Worm (Caenorhabditis elegans) whole organism, L4 larva: Measurements from ENCODE around the gene gln-2.

Experiments
- T20F7.1 ChIP-seq: fragments of 200-800 bp; sonication (Bioruptor generic); optimal IDR thresholded peaks from 2 replicates; lab custom pipeline; 2018; ENCODE audit warnings: mild to moderate bottlenecking, missing genetic modification characterization, missing compliant biosample characterization
- T26A8.4 ChIP-seq: fragments of 200-800 bp; sonication (Bioruptor generic); IDR thresholded peaks from 2 replicates; pipeline ENCODE4 v1.3.6; 2022; ENCODE audit warnings: missing genetic modification characterization, missing compliant biosample characterization
- aha-1 ChIP-seq: fragments of 150-350 bp; peaks from one replicate; lab custom pipeline; 2014; ENCODE audit warnings: missing biosample characterization, missing genetic modification characterization
- ceh-28 ChIP-seq: fragments of 150-350 bp; optimal IDR thresholded peaks from 2 replicates; lab custom pipeline; 2014; ENCODE audit warnings: missing biosample characterization, missing genetic modification reagents, missing genetic modification characterization
- ceh-32 ChIP-seq: sonication (generic microtip); optimal IDR thresholded peaks from 2 replicates; lab custom pipeline; 2016; ENCODE audit warnings: mild to moderate bottlenecking, missing genetic modification characterization, missing compliant biosample characterization; ENCODE audit not compliant: poor library complexity
- ceh-44 ChIP-seq: fragments of 200-800 bp; sonication (Bioruptor generic); IDR thresholded peaks from 2 replicates; pipeline ENCODE4 v1.3.6; 2022; ENCODE audit warnings: missing genetic modification reagents, missing genetic modification characterization, missing compliant biosample characterization
- ceh-62 ChIP-seq: sonication (generic microtip); optimal IDR thresholded peaks from 2 replicates; lab custom pipeline; 2017; ENCODE audit warnings: missing biosample characterization, missing genetic modification characterization
- ces-1 ChIP-seq: fragments of 150-350 bp; sonication (generic microtip); optimal IDR thresholded peaks from 4 replicates; lab custom pipeline; 2014; ENCODE audit warnings: missing biosample characterization, missing genetic modification reagents, missing genetic modification characterization
- cey-2 ChIP-seq: sonication (generic microtip); optimal IDR thresholded peaks from 3 replicates; lab custom pipeline; 2017; ENCODE audit warnings: missing genetic modification characterization, mild to moderate bottlenecking, missing compliant biosample characterization, antibody characterized with exemption, borderline replicate concordance; ENCODE audit not compliant: insufficient read depth
- daf-12 ChIP-seq: fragments of 150-350 bp; optimal IDR thresholded peaks from 2 replicates; lab custom pipeline; 2014; ENCODE audit warnings: missing biosample characterization, missing genetic modification reagents, missing genetic modification characterization
- daf-16 ChIP-seq, 3 experiments: sonication (generic microtip); optimal IDR thresholded peaks; 2 replicates each; lab custom pipeline; 2016 to 2017; ENCODE audit warnings: missing genetic modification characterization in 3 of 3, missing genetic modification reagents in 3 of 3, mild to moderate bottlenecking in 2 of 3, missing compliant biosample characterization in 2 of 3, missing biosample characterization in 1 of 3, moderate library complexity in 1 of 3
- daf-19 ChIP-seq: fragments of 200-800 bp; sonication (Bioruptor generic); conservative IDR thresholded peaks from 2 replicates; pipeline ENCODE4 v1.3.6; 2022; ENCODE audit warnings: missing genetic modification characterization, missing compliant biosample characterization
- daf-8 ChIP-seq: fragments of 200-800 bp; sonication (Bioruptor generic); IDR thresholded peaks from 2 replicates; pipeline ENCODE4 v1.3.6; 2022; ENCODE audit warnings: missing genetic modification characterization, missing compliant biosample characterization
- dmd-6 ChIP-seq: fragments of 200-800 bp; sonication (Bioruptor generic); IDR thresholded peaks from 2 replicates; pipeline ENCODE4 v1.3.6; 2022; ENCODE audit warnings: missing genetic modification reagents, missing genetic modification characterization, missing compliant biosample characterization
- dmd-8 ChIP-seq: fragments of 200-800 bp; sonication (Bioruptor generic); IDR thresholded peaks from 2 replicates; pipeline ENCODE4 v1.3.6; 2022; ENCODE audit warnings: missing genetic modification characterization, missing compliant biosample characterization
- fkh-10 ChIP-seq: fragments of 150-350 bp; optimal IDR thresholded peaks from 2 replicates; lab custom pipeline; 2014; ENCODE audit warnings: missing biosample characterization, missing genetic modification reagents, missing genetic modification characterization
- gei-8 ChIP-seq: fragments of 200-800 bp; sonication (Bioruptor generic); optimal IDR thresholded peaks from 2 replicates; lab custom pipeline; 2018; ENCODE audit warnings: mild to moderate bottlenecking, missing genetic modification characterization, missing compliant biosample characterization
- hmg-1.1 ChIP-seq: fragments of 200-800 bp; sonication (Bioruptor generic); IDR thresholded peaks from 2 replicates; pipeline ENCODE4 v1.3.6; 2022; ENCODE audit warnings: missing genetic modification reagents, missing genetic modification characterization, missing compliant biosample characterization
- lim-7 ChIP-seq: fragments of 200-800 bp; sonication (Bioruptor generic); IDR thresholded peaks from 2 replicates; pipeline ENCODE4 v1.3.6; 2022; ENCODE audit warnings: missing genetic modification characterization, missing compliant biosample characterization
- lin-1 ChIP-seq: fragments of 200-800 bp; sonication (Bioruptor generic); IDR thresholded peaks from 2 replicates; pipeline ENCODE4 v1.3.6; 2022; ENCODE audit warnings: missing genetic modification reagents, missing genetic modification characterization, missing compliant biosample characterization
- lin-38 ChIP-seq: fragments of 200-800 bp; sonication (Bioruptor generic); IDR thresholded peaks from 2 replicates; pipeline ENCODE4 v1.3.6; 2022; ENCODE audit warnings: missing genetic modification reagents, missing genetic modification characterization, missing compliant biosample characterization
- lsy-2 ChIP-seq, 2 experiments: fragments of 150-350 bp in 1 of 2; sonication (generic microtip) in 1 of 2; optimal IDR thresholded peaks; 2 replicates each; lab custom pipeline; 2014 to 2017; ENCODE audit warnings: missing biosample characterization in 2 of 2, missing genetic modification characterization in 2 of 2
- mep-1 ChIP-seq: fragments of 150-350 bp; sonication (generic microtip); optimal IDR thresholded peaks from 3 replicates; lab custom pipeline; 2014; ENCODE audit warnings: missing biosample characterization, missing genetic modification characterization
- mxl-2 ChIP-seq: fragments of 200-800 bp; sonication (Bioruptor generic); conservative IDR thresholded peaks from 2 replicates; pipeline ENCODE4 v1.3.6; 2022; ENCODE audit warnings: missing genetic modification reagents, missing genetic modification characterization, missing compliant biosample characterization
- mxl-3 ChIP-seq: fragments of 200-800 bp; sonication (Bioruptor generic); optimal IDR thresholded peaks from 2 replicates; lab custom pipeline; 2018; ENCODE audit warnings: mild to moderate bottlenecking, missing genetic modification characterization, missing compliant biosample characterization
- nhr-102 ChIP-seq: sonication (generic microtip); optimal IDR thresholded peaks from 2 replicates; lab custom pipeline; 2016; ENCODE audit warnings: mild to moderate bottlenecking, missing genetic modification characterization, moderate library complexity, missing compliant biosample characterization
- nhr-11 ChIP-seq: fragments of 150-350 bp; optimal IDR thresholded peaks from 2 replicates; lab custom pipeline; 2014; ENCODE audit warnings: missing biosample characterization, missing genetic modification characterization
- nhr-28 ChIP-seq: fragments of 150-350 bp; optimal IDR thresholded peaks from 2 replicates; lab custom pipeline; 2014; ENCODE audit warnings: missing biosample characterization, missing genetic modification characterization
- nhr-42 ChIP-seq: fragments of 200-800 bp; sonication (Bioruptor generic); IDR thresholded peaks from 2 replicates; pipeline ENCODE4 v1.3.6; 2022; ENCODE audit warnings: missing genetic modification characterization, missing compliant biosample characterization
- nhr-48 ChIP-seq: sonication (generic microtip); optimal IDR thresholded peaks from 2 replicates; lab custom pipeline; 2016; ENCODE audit warnings: mild to moderate bottlenecking, missing genetic modification characterization, missing compliant biosample characterization
- nhr-6 ChIP-seq: fragments of 150-350 bp; optimal IDR thresholded peaks from 2 replicates; lab custom pipeline; 2014; ENCODE audit warnings: missing biosample characterization, missing genetic modification characterization
- nhr-77 ChIP-seq: fragments of 150-350 bp; optimal IDR thresholded peaks from 2 replicates; lab custom pipeline; 2014; ENCODE audit warnings: missing biosample characterization, missing genetic modification characterization
- php-3 ChIP-seq: fragments of 200-800 bp; sonication (Bioruptor generic); IDR thresholded peaks from 2 replicates; pipeline ENCODE4 v1.3.6; 2022; ENCODE audit warnings: missing genetic modification reagents, missing genetic modification characterization, missing compliant biosample characterization
- pqm-1 ChIP-seq: sonication (generic microtip); optimal IDR thresholded peaks from 2 replicates; lab custom pipeline; 2017; ENCODE audit warnings: missing biosample characterization, missing genetic modification characterization
- saeg-2 ChIP-seq: fragments of 200-800 bp; sonication (Bioruptor generic); IDR thresholded peaks from 2 replicates; pipeline ENCODE4 v1.3.6; 2022; ENCODE audit warnings: missing genetic modification reagents, missing genetic modification characterization, missing compliant biosample characterization
- set-16 ChIP-seq: fragments of 200-800 bp; sonication (Bioruptor generic); IDR thresholded peaks from 2 replicates; pipeline ENCODE4 v1.3.6; 2022; ENCODE audit warnings: missing genetic modification reagents, missing genetic modification characterization, missing compliant biosample characterization
- skn-1 ChIP-seq: fragments of 150-350 bp; optimal IDR thresholded peaks from 2 replicates; lab custom pipeline; 2014; ENCODE audit warnings: missing biosample characterization, missing genetic modification characterization
- spr-1 ChIP-seq: sonication (generic microtip); optimal IDR thresholded peaks from 2 replicates; lab custom pipeline; 2016; ENCODE audit warnings: mild to moderate bottlenecking, missing genetic modification characterization, missing compliant biosample characterization
- tag-97 ChIP-seq: fragments of 200-800 bp; sonication (Bioruptor generic); IDR thresholded peaks from 2 replicates; pipeline ENCODE4 v1.3.6; 2022; ENCODE audit warnings: missing genetic modification characterization, missing compliant biosample characterization
- tra-1 ChIP-seq: fragments of 200-800 bp; sonication (Bioruptor generic); IDR thresholded peaks from 2 replicates; pipeline ENCODE4 v1.3.6; 2022; ENCODE audit warnings: missing genetic modification reagents, missing genetic modification characterization, missing compliant biosample characterization
- zag-1 ChIP-seq: fragments of 150-350 bp; optimal IDR thresholded peaks from 2 replicates; lab custom pipeline; 2014; ENCODE audit warnings: missing biosample characterization, missing genetic modification characterization
- zip-2 ChIP-seq: fragments of 150-350 bp; optimal IDR thresholded peaks from 2 replicates; lab custom pipeline; 2014; ENCODE audit warnings: missing biosample characterization, missing genetic modification characterization
- ztf-11 ChIP-seq: fragments of 150-350 bp; optimal IDR thresholded peaks from 2 replicates; lab custom pipeline; 2014; ENCODE audit warnings: missing biosample characterization, missing genetic modification characterization
- ztf-7 ChIP-seq: fragments of 150-350 bp; optimal IDR thresholded peaks from 2 replicates; lab custom pipeline; 2014; ENCODE audit warnings: missing biosample characterization, missing genetic modification characterization

Gene gln-2

DNA sequence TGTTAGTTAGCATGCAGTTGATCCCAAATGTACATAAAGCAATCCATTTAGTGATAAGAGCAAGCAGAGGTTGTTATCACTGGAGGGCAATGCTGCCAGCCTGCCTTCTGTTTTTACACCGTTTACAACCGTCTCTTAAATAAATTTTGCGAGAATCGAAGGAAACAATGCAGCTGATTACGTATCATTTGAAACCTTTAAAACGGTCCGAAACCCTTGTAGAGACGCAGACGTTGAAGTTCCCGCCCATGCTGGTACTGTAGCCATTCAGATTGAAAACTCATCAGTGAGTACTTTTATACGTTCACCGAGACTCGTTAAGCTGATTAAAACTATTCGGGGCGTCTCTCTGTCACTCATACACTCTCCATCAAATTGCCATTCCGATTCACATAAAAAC, 14.2 kb downstream of the gln-2 start (continued):
- TF ChIP-seq mxl-3 (GFP tag; lab: Kevin White, UChicago) (peak; percentile 11), ceh-44 (GFP tag; lab: Robert Waterston, UW) (no peak), lim-7 (GFP tag; lab: Robert Waterston, UW) (no peak), ceh-28 (tag; lab: Kevin White, UChicago) (no peak), fkh-10 (GFP tag; lab: Kevin White, UChicago) (no peak), mep-1 (tag; lab: Kevin White, UChicago) (peak; percentile 56), tra-1 (GFP tag; lab: Robert Waterston, UW) (0 out of 2 replicates have a peak, but pooled peaks have one; percentile 70), gei-8 (GFP tag; lab: Kevin White, UChicago) (no peak), zag-1 (tag; lab: Kevin White, UChicago) (no peak), saeg-2 (GFP tag; lab: Robert Waterston, UW) (0 out of 2 replicates have a peak, but pooled peaks have one; percentile 51), nhr-48 (tag; lab: Kevin White, UChicago) (peak; percentile 80), mxl-2 (GFP tag; lab: Robert Waterston, UW) (no peak), lsy-2 (tag; optimal IDR thresholded peaks at IDR 0.05; lab: Kevin White, UChicago) (peak; percentile 4 to 29), dmd-8 (GFP tag; lab: Robert Waterston, UW) (no peak), ces-1 (GFP tag; lab: Kevin White, UChicago) (no peak), hmg-1.1 (GFP tag; lab: Robert Waterston, UW) (no peak), php-3 (GFP tag; lab: Robert Waterston, UW) (peak; percentile 60), zip-2 (tag; lab: Kevin White, UChicago) (no peak), ceh-62 (no peak), daf-12 (tag; lab: Kevin White, UChicago) (no peak), pqm-1 (tag; lab: Kevin White, UChicago) (peak; percentile 95), ceh-32 (tag; lab: Kevin White, UChicago) (no peak), nhr-42 (GFP tag; lab: Robert Waterston, UW) (no peak), nhr-77 (peak; percentile 40), T26A8.4 (GFP tag; lab: Robert Waterston, UW) (peak; percentile 22; the same call in 1 of the 2 replicates), ztf-7 (tag; lab: Kevin White, UChicago) (no peak), nhr-6 (tag; lab: Kevin White, UChicago) (no peak), spr-1 (tag; lab: Kevin White, UChicago) (no peak), tag-97 (GFP tag; lab: Robert Waterston, UW) (no peak), daf-19 (no peak), daf-8 (GFP tag; lab: Robert Waterston, UW) (no peak), lin-1 (GFP tag; lab: Robert Waterston, UW) (peak; percentile 36; the same call in 1 of the 2 replicates), dmd-6 (GFP tag; lab: Robert Waterston, UW) (peak; percentile 67; the same call in 1 of the 2 replicates), ztf-11 (no peak), set-16 (GFP tag; lab: Robert Waterston, UW) (no peak), nhr-11 (tag; lab: Kevin White, UChicago) (no peak), skn-1 (tag; lab: Kevin White, UChicago) (no peak), lin-38 (peak; percentile 13; the same call in 1 of the 2 replicates), daf-16 (GFP tag; optimal IDR thresholded peaks at IDR 0.05; lab: Kevin White, UChicago) (peak in 1 of 2 experiments; percentile 26), daf-16 (tag; optimal IDR thresholded peaks at IDR 0.05; lab: Kevin White, UChicago) (peak; percentile 89), nhr-28 (tag; lab: Kevin White, UChicago) (peak; percentile 63), T20F7.1 (GFP tag; lab: Kevin White, UChicago) (peak; percentile 1), aha-1 (tag; lab: Kevin White, UChicago) (no peak), nhr-102 (tag; lab: Kevin White, UChicago) (peak; percentile 57), cey-2 (tag; lab: Kevin White, UChicago) (no peak)
